ENCODE assay signal across 3 worm cellular contexts in the genomic region with DNA sequence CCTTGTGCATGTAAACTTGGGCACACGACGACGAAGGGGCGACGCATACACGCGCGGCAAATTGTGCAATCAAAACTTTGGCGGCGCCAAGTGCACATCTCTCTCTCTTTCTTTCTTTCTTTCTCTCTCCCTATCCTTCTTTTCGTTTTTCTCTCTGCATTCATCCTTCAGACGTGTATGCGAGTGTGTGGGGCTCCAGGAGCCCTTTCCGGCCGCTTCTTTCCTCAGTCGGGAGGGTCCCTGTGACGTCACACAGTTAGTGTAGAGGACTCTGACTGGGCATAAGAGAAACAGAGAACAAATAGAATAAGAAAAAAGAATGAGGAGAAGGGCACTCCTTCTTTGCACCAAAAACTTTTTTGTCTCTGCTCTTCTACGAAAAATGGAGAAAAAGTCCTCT.
A peak's percentile ranks its signal among the peaks of the same experiment; 100 is the strongest.
TF ChIP-seq lines count a peak whose summit lies in the region.

No protein-coding gene starts in this region.

TF ChIP-seq in whole organism, L2 larva, 48 proteins besides CTCF, POLR2A, EP300 and RAD21 (continued from another document):
- TF ChIP-seq aly-2 (tag; optimal IDR thresholded peaks at IDR 0.05; lab: Kevin White, UChicago) (no peak), nhr-12 (tag; optimal IDR thresholded peaks at IDR 0.05; lab: Kevin White, UChicago) (no peak), C34F6.9 (tag; optimal IDR thresholded peaks at IDR 0.05; lab: Kevin White, UChicago) (peak; percentile 77), ZK546.5 (tag; optimal IDR thresholded peaks at IDR 0.05; lab: Kevin White, UChicago) (peak; percentile 20), elt-1 (tag; optimal IDR thresholded peaks at IDR 0.05; lab: Kevin White, UChicago) (no peak), sma-9 (GFP tag; optimal IDR thresholded peaks at IDR 0.05; lab: Kevin White, UChicago) (peak; percentile 92), sma-9 (tag; optimal IDR thresholded peaks at IDR 0.05; lab: Kevin White, UChicago) (no peak), gmeb-1 (tag; optimal IDR thresholded peaks at IDR 0.05; lab: Kevin White, UChicago) (no peak)

TF ChIP-seq in whole organism, L4 larva, 104 proteins besides CTCF, POLR2A, EP300 and RAD21 (continued from another document and continues in another):
- TF ChIP-seq jun-1 (tag; optimal IDR thresholded peaks at IDR 0.05; lab: Kevin White, UChicago) (no peak), zag-1 (tag; optimal IDR thresholded peaks at IDR 0.05; lab: Kevin White, UChicago) (peak; percentile 40), dmd-6 (GFP tag; IDR thresholded peaks at IDR 0.05; lab: Robert Waterston, UW) (peak; percentile 49), saeg-2 (GFP tag; IDR thresholded peaks at IDR 0.05; lab: Robert Waterston, UW) (0 out of 2 replicates have a peak, but pooled peaks have one; percentile 6), lin-1 (GFP tag; IDR thresholded peaks at IDR 0.05; lab: Robert Waterston, UW) (no peak), duxl-1 (tag; optimal IDR thresholded peaks at IDR 0.05; lab: Kevin White, UChicago; ENCODE audit: poor library complexity) (no peak), T20F7.1 (GFP tag; optimal IDR thresholded peaks at IDR 0.05; lab: Kevin White, UChicago) (no peak), ztf-7 (tag; optimal IDR thresholded peaks at IDR 0.05; lab: Kevin White, UChicago) (no peak), sdz-12 (GFP tag; optimal IDR thresholded peaks at IDR 0.05; lab: Kevin White, UChicago) (no peak), daf-12 (tag; optimal IDR thresholded peaks at IDR 0.05; lab: Kevin White, UChicago) (no peak), zip-2 (tag; optimal IDR thresholded peaks at IDR 0.05; lab: Kevin White, UChicago) (no peak), mxl-2 (GFP tag; conservative IDR thresholded peaks at IDR 0.05; lab: Robert Waterston, UW) (no peak), snpc-1.2 (GFP tag; IDR thresholded peaks at IDR 0.05; lab: Robert Waterston, UW) (no peak), F44E2.7 (GFP tag; IDR thresholded peaks at IDR 0.05; lab: Robert Waterston, UW) (no peak), Y105C5A.15 (GFP tag; IDR thresholded peaks at IDR 0.05; lab: Robert Waterston, UW) (no peak), snpc-4 (tag; optimal IDR thresholded peaks at IDR 0.05; lab: Kevin White, UChicago) (no peak), ces-1 (GFP tag; optimal IDR thresholded peaks at IDR 0.05; lab: Kevin White, UChicago) (peak; percentile 10), nhr-6 (tag; optimal IDR thresholded peaks at IDR 0.05; lab: Kevin White, UChicago) (no peak), arid-1 (GFP tag; conservative IDR thresholded peaks at IDR 0.05; lab: Robert Waterston, UW) (no peak), T26A8.4 (GFP tag; IDR thresholded peaks at IDR 0.05; lab: Robert Waterston, UW) (no peak), daf-16 (GFP tag; optimal IDR thresholded peaks at IDR 0.05; lab: Kevin White, UChicago) (no peak), daf-16 (tag; optimal IDR thresholded peaks at IDR 0.05; lab: Kevin White, UChicago) (no peak), F37D6.2 (tag; optimal IDR thresholded peaks at IDR 0.05; lab: Kevin White, UChicago) (peak; percentile 73), ama-1 (optimal IDR thresholded peaks at IDR 0.05; lab: Kevin White, UChicago) (no peak), mdt-29 (GFP tag; IDR thresholded peaks at IDR 0.05; lab: Robert Waterston, UW) (no peak), nhr-48 (tag; optimal IDR thresholded peaks at IDR 0.05; lab: Kevin White, UChicago) (peak; percentile 10), dpl-1 (GFP tag; optimal IDR thresholded peaks at IDR 0.05; lab: Kevin White, UChicago) (no peak), fkh-10 (GFP tag; optimal IDR thresholded peaks at IDR 0.05; lab: Kevin White, UChicago) (peak; percentile 86), ZK337.2 (GFP tag; IDR thresholded peaks at IDR 0.05; lab: Robert Waterston, UW) (no peak), hlh-11 (tag; optimal IDR thresholded peaks at IDR 0.05; lab: Kevin White, UChicago) (peak; percentile 61), nhr-11 (tag; optimal IDR thresholded peaks at IDR 0.05; lab: Kevin White, UChicago) (no peak), lin-15B (tag; optimal IDR thresholded peaks at IDR 0.05; lab: Kevin White, UChicago) (no peak), ZK546.5 (tag; optimal IDR thresholded peaks at IDR 0.05; lab: Kevin White, UChicago) (no peak), nhr-77 (tag; optimal IDR thresholded peaks at IDR 0.05; lab: Kevin White, UChicago) (no peak), spr-3 (GFP tag; optimal IDR thresholded peaks at IDR 0.05; lab: Kevin White, UChicago) (no peak), lim-7 (GFP tag; IDR thresholded peaks at IDR 0.05; lab: Robert Waterston, UW) (no peak), pqm-1 (tag; optimal IDR thresholded peaks at IDR 0.05; lab: Kevin White, UChicago) (no peak), nhr-237 (tag; optimal IDR thresholded peaks at IDR 0.05; lab: Kevin White, UChicago) (no peak), tra-1 (GFP tag; IDR thresholded peaks at IDR 0.05; lab: Robert Waterston, UW) (peak; percentile 72; the same call in 1 of the 2 replicates), nhr-25 (tag; optimal IDR thresholded peaks at IDR 0.05; lab: Kevin White, UChicago; ENCODE audit: borderline replicate concordance, insufficient read depth) (no peak), mes-2 (tag; optimal IDR thresholded peaks at IDR 0.05; lab: Kevin White, UChicago; ENCODE audit: poor library complexity, severe bottlenecking) (peak; percentile 58), nhr-10 (tag; optimal IDR thresholded peaks at IDR 0.05; lab: Kevin White, UChicago) (no peak), Y75B8A.6 (GFP tag; IDR thresholded peaks at IDR 0.05; lab: Robert Waterston, UW) (no peak), nhr-42 (GFP tag; IDR thresholded peaks at IDR 0.05; lab: Robert Waterston, UW) (no peak), unc-62 (GFP tag; optimal IDR thresholded peaks at IDR 0.05 in 1 of 2; lab: Kevin White, UChicago) (peak in 1 of 2 experiments; percentile 90), unc-62 (tag; optimal IDR thresholded peaks at IDR 0.05; lab: Kevin White, UChicago) (no peak), F49E8.2 (tag; optimal IDR thresholded peaks at IDR 0.05; lab: Kevin White, UChicago; ENCODE audit: borderline replicate concordance) (no peak), php-3 (GFP tag; IDR thresholded peaks at IDR 0.05; lab: Robert Waterston, UW) (no peak), zfp-2 (tag; optimal IDR thresholded peaks at IDR 0.05; lab: Kevin White, UChicago) (no peak), lir-3 (tag; optimal IDR thresholded peaks at IDR 0.05; lab: Kevin White, UChicago) (no peak), ztf-11 (tag; optimal IDR thresholded peaks at IDR 0.05; lab: Kevin White, UChicago) (no peak), lsy-2 (tag; optimal IDR thresholded peaks at IDR 0.05; lab: Kevin White, UChicago) (peak; percentile 60 to 77), lin-13 (GFP tag; optimal IDR thresholded peaks at IDR 0.05; lab: Kevin White, UChicago) (peak; percentile 5), lin-29 (GFP tag; IDR thresholded peaks at IDR 0.05; lab: Robert Waterston, UW) (no peak), tag-97 (GFP tag; IDR thresholded peaks at IDR 0.05; lab: Robert Waterston, UW) (no peak), daf-19 (GFP tag; conservative IDR thresholded peaks at IDR 0.05; lab: Robert Waterston, UW) (no peak), pha-4 (GFP tag; IDR thresholded peaks at IDR 0.05; lab: Robert Waterston, UW) (no peak), pha-4 (tag; optimal IDR thresholded peaks at IDR 0.05; lab: Kevin White, UChicago) (no peak), rbr-2 (tag; optimal IDR thresholded peaks at IDR 0.05; lab: Kevin White, UChicago) (peak; percentile 80), dmd-9 (GFP tag; IDR thresholded peaks at IDR 0.05; lab: Robert Waterston, UW) (0 out of 2 replicates have a peak, but pooled peaks have one; percentile 4), fos-1 (tag; optimal IDR thresholded peaks at IDR 0.05; lab: Kevin White, UChicago) (no peak), madf-9 (GFP tag; conservative IDR thresholded peaks at IDR 0.05; lab: Robert Waterston, UW) (no peak)

TF ChIP-seq in whole organism, late embryonic, 69 proteins besides CTCF, POLR2A, EP300 and RAD21 (continued from another document):
- TF ChIP-seq sox-4 (tag; optimal IDR thresholded peaks at IDR 0.05; lab: Kevin White, UChicago) = no peak
- peak; percentile 74 for TF ChIP-seq ceh-31 (tag; optimal IDR thresholded peaks at IDR 0.05; lab: Kevin White, UChicago)
- TF ChIP-seq npax-4 (tag; optimal IDR thresholded peaks at IDR 0.05; lab: Kevin White, UChicago) = no peak
- TF ChIP-seq unc-42 (tag; optimal IDR thresholded peaks at IDR 0.05; lab: Kevin White, UChicago) = peak; percentile 80
- no peak for TF ChIP-seq ahr-1 (tag; optimal IDR thresholded peaks at IDR 0.05; lab: Kevin White, UChicago)
- TF ChIP-seq ceh-14 (tag; optimal IDR thresholded peaks at IDR 0.05; lab: Kevin White, UChicago) = peak; percentile 51
- no peak for TF ChIP-seq che-1 (tag; optimal IDR thresholded peaks at IDR 0.05; lab: Kevin White, UChicago)
- TF ChIP-seq fax-1 (tag; optimal IDR thresholded peaks at IDR 0.05; lab: Kevin White, UChicago) = peak; percentile 6
- TF ChIP-seq pha-4 (tag; optimal IDR thresholded peaks at IDR 0.05; lab: Kevin White, UChicago) = no peak
- TF ChIP-seq rnt-1 (tag; optimal IDR thresholded peaks at IDR 0.05; lab: Kevin White, UChicago) = no peak
- no peak for TF ChIP-seq elt-4 (tag; optimal IDR thresholded peaks at IDR 0.05; lab: Kevin White, UChicago)
- TF ChIP-seq fkh-10 (GFP tag; optimal IDR thresholded peaks at IDR 0.05; lab: Kevin White, UChicago) = no peak
- TF ChIP-seq ztf-16 (tag; optimal IDR thresholded peaks at IDR 0.05; lab: Kevin White, UChicago) = no peak
- peak; percentile 63 for TF ChIP-seq ceh-18 (tag; optimal IDR thresholded peaks at IDR 0.05; lab: Kevin White, UChicago)
